Worm (Caenorhabditis elegans): ENCODE data around the gene B0416.2.
"Not testable (repeated sequence)": the region's sequence is repeated elsewhere in the genome, so short reads cannot be mapped to it uniquely, and the experiment has no call there.

Gene B0416.2

ce11 chrX:9324962-9325361 lies 26.0 kb downstream of the B0416.2 start:
- TF ChIP-seq lin-39 (tag; optimal IDR thresholded peaks at IDR 0.05) (no peak), hlh-11 (tag; optimal IDR thresholded peaks at IDR 0.05) (no peak), zag-1 (tag; optimal IDR thresholded peaks at IDR 0.05) (no peak), lin-1 (GFP tag; IDR thresholded peaks at IDR 0.05) (no peak), daf-16 (GFP tag; optimal IDR thresholded peaks at IDR 0.05) (no peak), daf-16 (tag; optimal IDR thresholded peaks at IDR 0.05) (no peak), nhr-28 (tag; optimal IDR thresholded peaks at IDR 0.05) (no peak), daf-19 (GFP tag; conservative IDR thresholded peaks at IDR 0.05) (no peak), T26A8.4 (GFP tag; IDR thresholded peaks at IDR 0.05) (no peak), nhr-237 (tag; optimal IDR thresholded peaks at IDR 0.05) (no peak), Y105C5A.15 (GFP tag; IDR thresholded peaks at IDR 0.05) (no peak), jun-1 (tag; optimal IDR thresholded peaks at IDR 0.05) (no peak), dpl-1 (GFP tag; optimal IDR thresholded peaks at IDR 0.05) (no peak), unc-62 (GFP tag; optimal IDR thresholded peaks at IDR 0.05 in 1 of 2) (no peak), unc-62 (tag; optimal IDR thresholded peaks at IDR 0.05) (no peak), lin-38 (GFP tag; IDR thresholded peaks at IDR 0.05) (no peak), aha-1 (tag) (no peak), pqm-1 (tag; optimal IDR thresholded peaks at IDR 0.05) (no peak), snpc-4 (tag; optimal IDR thresholded peaks at IDR 0.05) (no peak), ceh-62 (tag; optimal IDR thresholded peaks at IDR 0.05) (no peak), snpc-1.2 (GFP tag; IDR thresholded peaks at IDR 0.05) (no peak)

- peak; percentile 32; the same call in 1 of the 2 replicates for TF ChIP-seq nhr-41 (GFP tag; IDR thresholded peaks at IDR 0.05)
- TF ChIP-seq Y48G9A.11 (GFP tag; IDR thresholded peaks at IDR 0.05), result peak; percentile 52; the same call in 1 of the 2 replicates
- TF ChIP-seq lin-1 (GFP tag; IDR thresholded peaks at IDR 0.05), result 0 out of 2 replicates have a peak, but pooled peaks have one; percentile 15
- TF ChIP-seq snpc-1.2 (GFP tag; IDR thresholded peaks at IDR 0.05), result peak; percentile 84
- peak; percentile 75; the same call in 1 of the 2 replicates for TF ChIP-seq dmd-8 (GFP tag; IDR thresholded peaks at IDR 0.05)
- peak; percentile 62; the same call in 1 of the 2 replicates for TF ChIP-seq pha-4 (GFP tag; IDR thresholded peaks at IDR 0.05)
- TF ChIP-seq pha-4 (tag; optimal IDR thresholded peaks at IDR 0.05), result not testable (repeated sequence)
Measured at ce11 chrX:9325768-9326167, 26.8 kb downstream of the B0416.2 start.

ce11 chrX:9330721-9331212 lies 31.8 kb downstream of the B0416.2 start, which contains the start of gene T20B5.2:
Gene T20B5.2 (plus strand): TSS chrX:9331162.
- TF ChIP-seq unc-62 (GFP tag; optimal IDR thresholded peaks at IDR 0.05 in 1 of 2) (peak in 1 of 2 experiments; percentile 65), unc-62 (tag; optimal IDR thresholded peaks at IDR 0.05) (no peak), F26F4.8 (GFP tag; conservative IDR thresholded peaks at IDR 0.05) (0 out of 2 replicates have a peak, but pooled peaks have one; percentile 21), Y5F2A.4 (GFP tag; optimal IDR thresholded peaks at IDR 0.05) (no peak)

- TF ChIP-seq zag-1 (tag; optimal IDR thresholded peaks at IDR 0.05), result no peak
- TF ChIP-seq php-3 (GFP tag; IDR thresholded peaks at IDR 0.05), result no peak
- peak in 1 of 2 experiments; percentile 75 for TF ChIP-seq unc-62 (GFP tag; optimal IDR thresholded peaks at IDR 0.05 in 1 of 2)
- TF ChIP-seq unc-62 (tag; optimal IDR thresholded peaks at IDR 0.05), result no peak
- TF ChIP-seq Y105C5A.15 (GFP tag; IDR thresholded peaks at IDR 0.05), result no peak
- TF ChIP-seq lim-7 (GFP tag; IDR thresholded peaks at IDR 0.05), result no peak
Measured at ce11 chrX:9336227-9336626, 37.3 kb downstream of the B0416.2 start.

ce11 chrX:9337832-9338231 lies 38.9 kb downstream of the B0416.2 start:
- TF ChIP-seq dmd-8 (GFP tag; IDR thresholded peaks at IDR 0.05) (no peak), arid-1 (GFP tag; conservative IDR thresholded peaks at IDR 0.05) (0 out of 2 replicates have a peak, but pooled peaks have one; percentile 37), vab-7 (GFP tag; IDR thresholded peaks at IDR 0.05) (no peak), snpc-1.2 (GFP tag; IDR thresholded peaks at IDR 0.05) (no peak), mxl-3 (GFP tag; optimal IDR thresholded peaks at IDR 0.05) (peak; percentile 67), nhr-77 (tag; optimal IDR thresholded peaks at IDR 0.05) (peak; percentile 20), aha-1 (tag) (peak; percentile 91), lim-7 (GFP tag; IDR thresholded peaks at IDR 0.05) (0 out of 2 replicates have a peak, but pooled peaks have one; percentile 23), rbr-2 (tag; optimal IDR thresholded peaks at IDR 0.05) (peak; percentile 81), ctbp-1 (GFP tag; IDR thresholded peaks at IDR 0.05) (peak; percentile 84), nhr-42 (GFP tag; IDR thresholded peaks at IDR 0.05) (peak; percentile 77; the same call in 1 of the 2 replicates), ceh-28 (tag; optimal IDR thresholded peaks at IDR 0.05) (peak; percentile 23), mdt-29 (GFP tag; IDR thresholded peaks at IDR 0.05) (no peak), lsy-2 (tag; optimal IDR thresholded peaks at IDR 0.05) (peak in 1 of 2 experiments; percentile 15), F37D6.2 (tag; optimal IDR thresholded peaks at IDR 0.05) (peak; percentile 53), mep-1 (tag; optimal IDR thresholded peaks at IDR 0.05) (peak; percentile 79), nhr-28 (tag; optimal IDR thresholded peaks at IDR 0.05) (peak; percentile 38), fkh-10 (GFP tag; optimal IDR thresholded peaks at IDR 0.05) (peak; percentile 36), php-3 (GFP tag; IDR thresholded peaks at IDR 0.05) (no peak), dmd-6 (GFP tag; IDR thresholded peaks at IDR 0.05) (0 out of 2 replicates have a peak, but pooled peaks have one; percentile 34)
